Worm (Caenorhabditis elegans) whole organism, young adult: ENCODE results near the gene Y94A7B.11.

Experiments used
- ZK185.1 ChIP-seq: sonication (generic microtip); optimal IDR thresholded peaks from 2 replicates; lab custom pipeline; 2016; ENCODE audit warnings: mild to moderate bottlenecking, missing genetic modification characterization, missing compliant biosample characterization; ENCODE audit not compliant: poor library complexity, severe bottlenecking
- akir-1 ChIP-seq: fragments of 200-800 bp; sonication (Bioruptor generic); optimal IDR thresholded peaks from 2 replicates; lab custom pipeline; 2018; ENCODE audit warnings: mild to moderate bottlenecking, missing genetic modification characterization, moderate library complexity, missing compliant biosample characterization
- ets-4 ChIP-seq: fragments of 200-800 bp; sonication (Bioruptor generic); optimal IDR thresholded peaks from 2 replicates; lab custom pipeline; 2018; ENCODE audit warnings: mild to moderate bottlenecking, missing genetic modification characterization, missing compliant biosample characterization
- nhr-120 ChIP-seq: fragments of 200-800 bp; sonication (Bioruptor generic); IDR thresholded peaks from 2 replicates; pipeline ENCODE4 v1.3.6; 2022; ENCODE audit warnings: missing genetic modification characterization, missing compliant biosample characterization
- snpc-4 ChIP-seq, 5 experiments: fragments of 150-350 bp in 1 of 5; sonication (generic microtip) in 4 of 5; optimal IDR thresholded peaks; 2 replicates each; lab custom pipeline; 2014 to 2018; ENCODE audit warnings: missing genetic modification characterization in 5 of 5, missing biosample characterization in 3 of 5, antibody characterized with exemption in 2 of 5, mild to moderate bottlenecking in 2 of 5, missing compliant biosample characterization in 2 of 5, missing genotype in 2 of 5, moderate library complexity in 2 of 5, missing genetic modification reagents in 1 of 5

ce11 chrV:17810053-17810452, 7.6 kb upstream of the Y94A7B.11 start, which contains the start of gene srh-296:
- TF ChIP-seq akir-1 (no peak), ZK185.1 (tag; lab: Kevin White, UChicago) (no peak), ets-4 (no peak), snpc-4 (GFP tag; optimal IDR thresholded peaks at IDR 0.05; lab: Kevin White, UChicago) (no peak), snpc-4 (tag; optimal IDR thresholded peaks at IDR 0.05; lab: Kevin White, UChicago) (no peak), nhr-120 (GFP tag; lab: Robert Waterston, UW) (no peak)
